Fruit fly (Drosophila melanogaster) whole organism, embryonic: Measurements from ENCODE around the gene CheA7a.

Experiments used
- Awh ChIP-seq: fragments of 200-800 bp; sonication (Bioruptor generic); IDR thresholded peaks from 2 replicates; pipeline ENCODE4, ENCODE4 v1.3.6; 2022; ENCODE audit warnings: missing biosample characterization, missing genetic modification characterization
- BEAF-32 ChIP-seq: fragments of 200-800 bp; sonication (Bioruptor generic); optimal IDR thresholded peaks from 3 replicates; lab custom pipeline; 2017; ENCODE audit warnings: missing biosample characterization, missing genetic modification characterization, mild to moderate bottlenecking, moderate library complexity, missing genetic modification reagents
- BtbVII ChIP-seq: fragments of 200-800 bp; sonication (Bioruptor generic); optimal IDR thresholded peaks from 3 replicates; lab custom pipeline; 2017; ENCODE audit warnings: missing biosample characterization, mild to moderate bottlenecking, missing genetic modification characterization
- CG10565 ChIP-seq: fragments of 200-800 bp; sonication (Bioruptor generic); optimal IDR thresholded peaks from 3 replicates; lab custom pipeline; 2016; ENCODE audit warnings: missing biosample characterization, mild to moderate bottlenecking, missing genetic modification characterization
- CG10959 ChIP-seq: fragments of 200-800 bp; sonication (Bioruptor generic); IDR thresholded peaks from 2 replicates; pipeline ENCODE4 v1.3.6; 2022; ENCODE audit warnings: missing biosample characterization, missing genetic modification characterization
- CG11085 ChIP-seq: fragments of 200-800 bp; sonication (Bioruptor generic); IDR thresholded peaks from 2 replicates; pipeline ENCODE4 v1.3.6; 2022; ENCODE audit warnings: missing biosample characterization, missing genetic modification characterization
- CG11247 ChIP-seq: fragments of 200-800 bp; sonication (Bioruptor generic); IDR thresholded peaks from 2 replicates; pipeline ENCODE4 v1.3.6; 2022; ENCODE audit warnings: missing biosample characterization, missing genetic modification characterization
- CG11696 ChIP-seq: fragments of 200-800 bp; sonication (Bioruptor generic); IDR thresholded peaks from 2 replicates; pipeline ENCODE4 v1.3.6; 2022; ENCODE audit warnings: missing biosample characterization, missing genetic modification characterization
- CG12659 ChIP-seq: fragments of 200-800 bp; sonication (Bioruptor generic); optimal IDR thresholded peaks from 3 replicates; lab custom pipeline; 2017; ENCODE audit warnings: mild to moderate bottlenecking, missing biosample characterization, missing genetic modification reagents, missing genetic modification characterization
- CG13894 ChIP-seq: fragments of 200-800 bp; sonication (Bioruptor generic); optimal IDR thresholded peaks from 3 replicates; lab custom pipeline; 2018; ENCODE audit warnings: missing biosample characterization, mild to moderate bottlenecking, missing genetic modification characterization, moderate library complexity
- CG1603 ChIP-seq: fragments of 200-800 bp; sonication (Bioruptor generic); optimal IDR thresholded peaks from 2 replicates; lab custom pipeline; 2019; ENCODE audit warnings: missing biosample characterization, mild to moderate bottlenecking, missing genetic modification characterization, moderate library complexity
- CG17385 ChIP-seq: fragments of 200-800 bp; sonication (Bioruptor generic); optimal IDR thresholded peaks from 3 replicates; lab custom pipeline; 2018; ENCODE audit warnings: missing biosample characterization, mild to moderate bottlenecking, missing genetic modification characterization
- CG17612 ChIP-seq: fragments of 200-800 bp; sonication (Bioruptor generic); IDR thresholded peaks from 2 replicates; pipeline ENCODE4 v1.3.6; 2022; ENCODE audit warnings: missing biosample characterization, missing genetic modification characterization
- CG17912 ChIP-seq: fragments of 200-800 bp; sonication (Bioruptor generic); optimal IDR thresholded peaks from 2 replicates; lab custom pipeline; 2018; ENCODE audit warnings: missing biosample characterization, mild to moderate bottlenecking, missing genetic modification characterization
- CG30020 ChIP-seq: fragments of 200-800 bp; optimal IDR thresholded peaks from 2 replicates; lab custom pipeline; 2019; ENCODE audit warnings: missing biosample characterization, mild to moderate bottlenecking, missing genetic modification characterization, moderate library complexity
- CG31365 ChIP-seq: fragments of 200-800 bp; sonication (Bioruptor generic); optimal IDR thresholded peaks from 2 replicates; lab custom pipeline; 2018; ENCODE audit warnings: missing biosample characterization, mild to moderate bottlenecking, missing genetic modification characterization
- CG6254 ChIP-seq: fragments of 200-800 bp; sonication (Bioruptor generic); optimal IDR thresholded peaks from 3 replicates; lab custom pipeline; 2017; ENCODE audit warnings: mild to moderate bottlenecking, missing biosample characterization, missing genetic modification reagents, missing genetic modification characterization
- CG6765 ChIP-seq: fragments of 200-800 bp; sonication (Bioruptor generic); optimal IDR thresholded peaks from 3 replicates; lab custom pipeline; 2017; ENCODE audit warnings: missing biosample characterization, mild to moderate bottlenecking, missing genetic modification characterization
- CG7839 ChIP-seq: fragments of 200-800 bp; sonication (Bioruptor generic); optimal IDR thresholded peaks from 3 replicates; lab custom pipeline; 2018; ENCODE audit warnings: missing biosample characterization, mild to moderate bottlenecking, missing genetic modification characterization, moderate library complexity
- CG9797 ChIP-seq: fragments of 200-800 bp; sonication (Bioruptor generic); optimal IDR thresholded peaks from 3 replicates; lab custom pipeline; 2018; ENCODE audit warnings: missing biosample characterization, mild to moderate bottlenecking, missing genetic modification characterization
- CG9932 ChIP-seq: fragments of 200-800 bp; sonication (Bioruptor generic); IDR thresholded peaks from 2 replicates; pipeline ENCODE4 v1.3.6; 2022; ENCODE audit warnings: missing biosample characterization, missing genetic modification characterization
- Dip3 ChIP-seq: fragments of 200-800 bp; sonication (Bioruptor generic); optimal IDR thresholded peaks from 3 replicates; lab custom pipeline; 2016; ENCODE audit warnings: missing biosample characterization, missing genetic modification characterization
- E2f2 ChIP-seq: fragments of 200-800 bp; sonication (Bioruptor generic); IDR thresholded peaks from 2 replicates; pipeline ENCODE4 v1.3.6; 2022; ENCODE audit warnings: missing biosample characterization, missing genetic modification characterization
- Eip74EF ChIP-seq, 2 experiments: fragments of 200-800 bp in 1 of 2; fragments of >200 bp in 1 of 2; sonication (Bioruptor generic) in 1 of 2; optimal IDR thresholded peaks; 2 replicates each; lab custom pipeline; 2017 to 2019; ENCODE audit warnings: missing biosample characterization in 2 of 2, missing genetic modification characterization in 2 of 2, mild to moderate bottlenecking in 1 of 2, moderate library complexity in 1 of 2
- Fer1 ChIP-seq: fragments of 200-800 bp; sonication (Bioruptor generic); optimal IDR thresholded peaks from 2 replicates; lab custom pipeline; 2017; ENCODE audit warnings: missing biosample characterization, mild to moderate bottlenecking, missing genetic modification characterization
- GATAe ChIP-seq: fragments of 200-800 bp; sonication (Bioruptor generic); conservative IDR thresholded peaks from 2 replicates; pipeline ENCODE4 v1.3.6; 2022; ENCODE audit warnings: missing biosample characterization, missing genetic modification characterization
- H2.0 ChIP-seq: fragments of 200-800 bp; sonication (Bioruptor generic); IDR thresholded peaks from 2 replicates; pipeline ENCODE4 v1.3.6; 2022; ENCODE audit warnings: missing biosample characterization, missing genetic modification characterization
- Kr ChIP-seq: fragments of 200-800 bp; sonication (Bioruptor generic); optimal IDR thresholded peaks from 2 replicates; lab custom pipeline; 2017; ENCODE audit warnings: missing biosample characterization, mild to moderate bottlenecking, missing genetic modification characterization
- Oli ChIP-seq: fragments of 200-800 bp; sonication (Bioruptor generic); optimal IDR thresholded peaks from 2 replicates; lab custom pipeline; 2018; ENCODE audit warnings: missing biosample characterization, mild to moderate bottlenecking, missing genetic modification characterization, moderate library complexity
- Rfx ChIP-seq: fragments of 200-800 bp; sonication (Bioruptor generic); IDR thresholded peaks from 2 replicates; pipeline ENCODE4 v1.3.6; 2022; ENCODE audit warnings: missing biosample characterization, missing genetic modification characterization
- Rx ChIP-seq: fragments of 200-800 bp; sonication (Bioruptor generic); IDR thresholded peaks from 2 replicates; pipeline ENCODE4 v1.3.6; 2022; ENCODE audit warnings: missing biosample characterization, missing genetic modification characterization
- ash1 ChIP-seq: fragments of 200-800 bp; sonication (Bioruptor generic); optimal IDR thresholded peaks from 2 replicates; lab custom pipeline; 2018; ENCODE audit warnings: missing biosample characterization, mild to moderate bottlenecking, missing genetic modification characterization
- bcd ChIP-seq: fragments of 200-800 bp; sonication (Bioruptor generic); optimal IDR thresholded peaks from 2 replicates; lab custom pipeline; 2017; ENCODE audit warnings: missing biosample characterization, mild to moderate bottlenecking, missing genetic modification characterization
- ftz-f1 ChIP-seq: fragments of 200-800 bp; sonication (Bioruptor generic); optimal IDR thresholded peaks from 2 replicates; lab custom pipeline; 2016; ENCODE audit warnings: missing biosample characterization, missing genetic modification characterization
- hbn ChIP-seq: fragments of 200-800 bp; sonication (Bioruptor generic); IDR thresholded peaks from 2 replicates; pipeline ENCODE4 v1.3.6; 2022; ENCODE audit warnings: missing biosample characterization, missing genetic modification characterization; ENCODE audit not compliant: partially characterized antibody
- jumu ChIP-seq: fragments of 200-800 bp; sonication (Bioruptor generic); optimal IDR thresholded peaks from 3 replicates; lab custom pipeline; 2016; ENCODE audit warnings: missing biosample characterization, missing genetic modification characterization
- lov ChIP-seq, 2 experiments: fragments of 200-800 bp in 1 of 2; fragments of >200 bp in 1 of 2; sonication (Bioruptor generic) in 1 of 2; IDR thresholded peaks in 1 of 2; optimal IDR thresholded peaks in 1 of 2; 2 replicates in 1 of 2; 3 replicates in 1 of 2; pipeline versions ENCODE4 v1.3.6 to Lab custom; 2017 to 2022; ENCODE audit warnings: missing biosample characterization in 1 of 2, missing genetic modification characterization in 1 of 2
- maf-S ChIP-seq: fragments of 200-800 bp; sonication (Bioruptor generic); optimal IDR thresholded peaks from 2 replicates; lab custom pipeline; 2016; ENCODE audit warnings: missing biosample characterization, missing genetic modification characterization
- mld ChIP-seq: fragments of 200-800 bp; sonication (Bioruptor generic); IDR thresholded peaks from 3 replicates; pipeline ENCODE4 v1.3.6; 2022; ENCODE audit warnings: missing biosample characterization, missing genetic modification characterization; ENCODE audit not compliant: partially characterized antibody
- oc ChIP-seq: fragments of 200-800 bp; sonication (Bioruptor generic); optimal IDR thresholded peaks from 2 replicates; lab custom pipeline; 2018; ENCODE audit warnings: missing biosample characterization, mild to moderate bottlenecking, missing genetic modification characterization, moderate library complexity
- pnt ChIP-seq: fragments of 200-800 bp; sonication (Bioruptor generic); optimal IDR thresholded peaks from 3 replicates; lab custom pipeline; 2016; ENCODE audit warnings: missing biosample characterization, missing genetic modification characterization
- psq ChIP-seq: fragments of 200-800 bp; sonication (Bioruptor generic); optimal IDR thresholded peaks from 2 replicates; lab custom pipeline; 2017; ENCODE audit warnings: missing biosample characterization, missing genetic modification characterization
- run ChIP-seq: fragments of 200-800 bp; sonication (Bioruptor generic); optimal IDR thresholded peaks from 3 replicates; lab custom pipeline; 2018; ENCODE audit warnings: missing biosample characterization, mild to moderate bottlenecking, missing genetic modification characterization
- sim ChIP-seq: fragments of 200-800 bp; sonication (Bioruptor generic); IDR thresholded peaks from 2 replicates; pipeline ENCODE4 v1.3.6; 2022; ENCODE audit warnings: missing biosample characterization, missing genetic modification characterization
- slbo ChIP-seq: fragments of 200-800 bp; sonication (Bioruptor generic); IDR thresholded peaks from 2 replicates; pipeline ENCODE4 v1.3.6; 2022; ENCODE audit warnings: missing biosample characterization, missing genetic modification characterization
- slp2 ChIP-seq: fragments of 200-800 bp; sonication (Bioruptor generic); optimal IDR thresholded peaks from 2 replicates; lab custom pipeline; 2016; ENCODE audit warnings: missing biosample characterization, missing genetic modification characterization
- tll ChIP-seq, 2 experiments: fragments of 200-800 bp in 1 of 2; fragments of >200 bp in 1 of 2; sonication (Bioruptor generic) in 1 of 2; optimal IDR thresholded peaks; 2 replicates each; lab custom pipeline; 2017 to 2019; ENCODE audit warnings: missing biosample characterization in 2 of 2, missing genetic modification characterization in 2 of 2, mild to moderate bottlenecking in 1 of 2, moderate library complexity in 1 of 2
- tup ChIP-seq: fragments of 200-800 bp; sonication (Bioruptor generic); optimal IDR thresholded peaks from 2 replicates; lab custom pipeline; 2016; ENCODE audit warnings: missing biosample characterization, mild to moderate bottlenecking, missing genetic modification characterization, moderate library complexity
- twi ChIP-seq: fragments of 200-800 bp; optimal IDR thresholded peaks from 2 replicates; lab custom pipeline; 2019; ENCODE audit warnings: missing biosample characterization, mild to moderate bottlenecking, missing genetic modification characterization, moderate library complexity
- zen2 ChIP-seq: fragments of 200-800 bp; sonication (Bioruptor generic); IDR thresholded peaks from 3 replicates; pipeline ENCODE4 v1.3.6; 2022; ENCODE audit warnings: missing biosample characterization, missing genetic modification characterization; ENCODE audit not compliant: partially characterized antibody

Gene CheA7a

DNA sequence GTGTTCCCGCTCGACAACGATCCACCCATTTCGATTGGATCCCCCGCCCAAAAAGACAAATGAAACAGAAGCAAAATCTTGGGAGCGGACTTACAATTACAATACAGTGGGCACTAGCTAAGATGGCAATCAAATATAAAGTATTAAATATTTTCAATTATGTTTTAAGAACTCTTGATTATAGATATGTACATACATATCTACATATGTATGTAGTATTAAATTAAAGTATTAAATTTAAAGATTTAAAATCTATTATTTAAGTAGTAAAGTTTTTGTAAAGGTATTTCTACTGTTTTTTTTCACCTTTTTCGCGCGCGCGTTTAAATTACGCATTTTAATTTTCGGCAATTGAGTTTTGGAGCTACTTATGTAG is 43.2 kb upstream of the CheA7a start (continued):
- TF ChIP-seq CG17912 (GFP tag; lab: Kevin White, UChicago), result no peak
- peak; percentile 65 for TF ChIP-seq run (tag; lab: Kevin White, UChicago)
- peak; percentile 50 for TF ChIP-seq twi
- no peak for TF ChIP-seq Kr (GFP tag; lab: Kevin White, UChicago)
- peak; percentile 80 for TF ChIP-seq CG9932
- TF ChIP-seq Rfx (GFP tag; lab: Robert Waterston, UW), result peak; percentile 78
- no peak for TF ChIP-seq ftz-f1 (GFP tag; lab: Kevin White, UChicago)
- no peak for TF ChIP-seq CG31365
- peak; percentile 33; the same call in 1 of the 2 replicates for TF ChIP-seq sim (GFP tag; lab: Robert Waterston, UW)
- peak; percentile 78 for TF ChIP-seq Oli (tag; lab: Kevin White, UChicago)
- TF ChIP-seq tll (GFP tag; optimal IDR thresholded peaks at IDR 0.05; lab: Kevin White, UChicago), result no peak
- TF ChIP-seq CG11085 (GFP tag; lab: Robert Waterston, UW), result peak; percentile 53
- peak; percentile 58 for TF ChIP-seq CG13894 (tag; lab: Kevin White, UChicago)
- peak; percentile 75 for TF ChIP-seq bcd
- TF ChIP-seq zen2 (GFP tag; lab: Robert Waterston, UW), result no peak
- TF ChIP-seq CG7839 (tag; lab: Kevin White, UChicago), result peak; percentile 87
- TF ChIP-seq oc (tag; lab: Kevin White, UChicago), result peak; percentile 10
- TF ChIP-seq Dip3 (GFP tag; lab: Kevin White, UChicago), result no peak
- peak; percentile 41 for TF ChIP-seq CG30020 (tag; lab: Kevin White, UChicago)
- peak; percentile 73 for TF ChIP-seq H2.0 (GFP tag; lab: Robert Waterston, UW)
- no peak for TF ChIP-seq slp2 (GFP tag; lab: Kevin White, UChicago)
- no peak for TF ChIP-seq CG10565 (GFP tag; lab: Kevin White, UChicago)
- TF ChIP-seq CG10959 (GFP tag; lab: Robert Waterston, UW), result 0 out of 2 replicates have a peak, but pooled peaks have one; percentile 14
- TF ChIP-seq CG9797, result no peak
- TF ChIP-seq ash1 (GFP tag; lab: Kevin White, UChicago), result no peak
- no peak for TF ChIP-seq jumu (GFP tag; lab: Kevin White, UChicago)
- no peak for TF ChIP-seq CG17612 (GFP tag; lab: Robert Waterston, UW)
- peak; percentile 42; the same call in 1 of the 2 replicates for TF ChIP-seq CG11247 (GFP tag; lab: Robert Waterston, UW)
- TF ChIP-seq GATAe (GFP tag; lab: Robert Waterston, UW), result no peak; the same call in 1 of the 2 replicates
- TF ChIP-seq BEAF-32 (GFP tag; lab: Kevin White, UChicago), result no peak
- no peak for TF ChIP-seq maf-S (GFP tag; lab: Kevin White, UChicago)
- TF ChIP-seq slbo (GFP tag; lab: Robert Waterston, UW), result peak; percentile 82
- TF ChIP-seq CG6765 (GFP tag; lab: Kevin White, UChicago), result peak; percentile 11
- TF ChIP-seq Fer1, result peak; percentile 81
- no peak for TF ChIP-seq hbn
- TF ChIP-seq CG11696, result peak; percentile 45; the same call in 1 of the 2 replicates
- no peak for TF ChIP-seq pnt
- peak; percentile 74 for TF ChIP-seq BtbVII (GFP tag; lab: Kevin White, UChicago)
- TF ChIP-seq Eip74EF (GFP tag; optimal IDR thresholded peaks at IDR 0.05; lab: Kevin White, UChicago), result peak in 1 of 2 experiments; percentile 85
- peak; percentile 5 for TF ChIP-seq tup (GFP tag; lab: Kevin White, UChicago)
- TF ChIP-seq CG17385 (GFP tag; lab: Kevin White, UChicago), result peak; percentile 77
- no peak for TF ChIP-seq Rx (GFP tag; lab: Robert Waterston, UW)
- TF ChIP-seq CG6254 (GFP tag; lab: Kevin White, UChicago), result peak; percentile 60
- TF ChIP-seq CG1603 (tag; lab: Kevin White, UChicago), result peak; percentile 24
- TF ChIP-seq psq (GFP tag; lab: Kevin White, UChicago), result no peak
- TF ChIP-seq Awh (GFP tag; lab: Robert Waterston, UW), result peak; percentile 47; the same call in 1 of the 2 replicates
- TF ChIP-seq mld (GFP tag; lab: Robert Waterston, UW), result no peak
- TF ChIP-seq lov (optimal IDR thresholded peaks at IDR 0.05; lab: Kevin White, UChicago), result no peak
- TF ChIP-seq lov (GFP tag; IDR thresholded peaks at IDR 0.05; lab: Robert Waterston, UW), result no peak
- peak; percentile 72 for TF ChIP-seq CG12659 (GFP tag; lab: Kevin White, UChicago)
- TF ChIP-seq E2f2 (GFP tag; lab: Robert Waterston, UW), result peak; percentile 59
